Fruit fly (Drosophila melanogaster) whole organism, wandering third instar larva: ENCODE measurements around the gene CG9682.

Experiments used
- CG32264 ChIP-seq: fragments of 200-800 bp; sonication (Bioruptor generic); optimal IDR thresholded peaks from 2 replicates; lab custom pipeline; 2016; ENCODE audit warnings: missing biosample characterization, missing genetic modification characterization
- CG9705 ChIP-seq: fragments of 200-800 bp; sonication (Bioruptor generic); optimal IDR thresholded peaks from 2 replicates; lab custom pipeline; 2018; ENCODE audit warnings: missing biosample characterization, mild to moderate bottlenecking, missing genetic modification characterization
- CrebA ChIP-seq: fragments of 200-800 bp; sonication (Bioruptor generic); optimal IDR thresholded peaks from 2 replicates; lab custom pipeline; 2016; ENCODE audit warnings: missing biosample characterization, mild to moderate bottlenecking, missing genetic modification characterization, borderline replicate concordance
- Dfd ChIP-seq: fragments of >200 bp; optimal IDR thresholded peaks from 2 replicates; lab custom pipeline; 2017; ENCODE audit warnings: missing biosample characterization, missing genetic modification characterization
- Dif ChIP-seq: fragments of 200-275, 200-300 bp; sonication (Bioruptor generic); optimal IDR thresholded peaks from 2 replicates; lab custom pipeline; 2018; ENCODE audit warnings: missing biosample characterization, missing genetic modification characterization; ENCODE audit not compliant: partially characterized antibody
- GATAd ChIP-seq: sonication (Bioruptor generic); optimal IDR thresholded peaks from 2 replicates; lab custom pipeline; 2016; ENCODE audit warnings: missing biosample characterization, missing genetic modification characterization
- HLH106 ChIP-seq: fragments of 200-800 bp; optimal IDR thresholded peaks from 3 replicates; lab custom pipeline; 2019; ENCODE audit warnings: missing biosample characterization, mild to moderate bottlenecking, missing genetic modification characterization, moderate library complexity
- Hnf4 ChIP-seq: fragments of 200-800 bp; sonication (Bioruptor generic); optimal IDR thresholded peaks from 2 replicates; lab custom pipeline; 2016; ENCODE audit warnings: missing biosample characterization, mild to moderate bottlenecking, missing genetic modification characterization
- Hr78 ChIP-seq: fragments of >200 bp; optimal IDR thresholded peaks from 2 replicates; lab custom pipeline; 2017; ENCODE audit warnings: missing biosample characterization, missing genetic modification characterization
- Hr83 ChIP-seq: fragments of 200-300 bp; sonication (Bioruptor generic); optimal IDR thresholded peaks from 2 replicates; lab custom pipeline; 2016; ENCODE audit warnings: missing biosample characterization, mild to moderate bottlenecking, missing genetic modification characterization, moderate library complexity; ENCODE audit not compliant: poor library complexity, severe bottlenecking
- Jra ChIP-seq: sonication (Bioruptor generic); optimal IDR thresholded peaks from 2 replicates; lab custom pipeline; 2016; ENCODE audit warnings: missing biosample characterization, missing genetic modification characterization
- Myc ChIP-seq: fragments of >200 bp; optimal IDR thresholded peaks from 2 replicates; lab custom pipeline; 2017
- N ChIP-seq: fragments of >200 bp; optimal IDR thresholded peaks from 2 replicates; lab custom pipeline; 2018; ENCODE audit warnings: missing biosample characterization, missing external identifiers, missing genetic modification characterization
- OdsH ChIP-seq: fragments of 200-800 bp; sonication (Bioruptor generic); optimal IDR thresholded peaks from 2 replicates; lab custom pipeline; 2016; ENCODE audit warnings: missing biosample characterization, mild to moderate bottlenecking, missing genetic modification characterization
- Rel ChIP-seq, 2 experiments: fragments of 200-800 bp; sonication (Bioruptor generic) in 1 of 2; optimal IDR thresholded peaks; 2 replicates in 1 of 2; 3 replicates in 1 of 2; lab custom pipeline; 2016 to 2019; ENCODE audit warnings: mild to moderate bottlenecking in 2 of 2, missing biosample characterization in 2 of 2, missing genetic modification characterization in 2 of 2, moderate library complexity in 1 of 2
- Sp1 ChIP-seq: fragments of 200-800 bp; sonication (Bioruptor generic); optimal IDR thresholded peaks from 3 replicates; lab custom pipeline; 2019; ENCODE audit warnings: missing biosample characterization, mild to moderate bottlenecking, missing genetic modification characterization, moderate library complexity
- brk ChIP-seq: fragments of 200-800 bp; sonication (Bioruptor generic); optimal IDR thresholded peaks from 2 replicates; lab custom pipeline; 2016; ENCODE audit warnings: missing biosample characterization, mild to moderate bottlenecking, missing genetic modification characterization
- dl ChIP-seq, 2 experiments: fragments of 175-275, 200-275 bp in 1 of 2; fragments of 200-275 bp in 1 of 2; sonication (Bioruptor generic); optimal IDR thresholded peaks; lab custom pipeline; 2018; ENCODE audit warnings: mild to moderate bottlenecking in 2 of 2, missing biosample characterization in 2 of 2, missing genetic modification characterization in 2 of 2, moderate library complexity in 2 of 2; ENCODE audit not compliant: partially characterized antibody in 2 of 2, insufficient read depth in 1 of 2
- dmrt93B ChIP-seq: fragments of 200-800 bp; sonication (Bioruptor generic); optimal IDR thresholded peaks from 2 replicates; lab custom pipeline; 2018; ENCODE audit warnings: missing biosample characterization, mild to moderate bottlenecking, missing genetic modification characterization
- foxo ChIP-seq, 2 experiments: fragments of 200-800 bp; sonication (Bioruptor generic); optimal IDR thresholded peaks; 2 replicates in 1 of 2; 3 replicates in 1 of 2; lab custom pipeline; 2016 to 2017; ENCODE audit warnings: missing biosample characterization in 2 of 2, missing genetic modification characterization in 2 of 2
- fru ChIP-seq: fragments of 200-800 bp; sonication (Bioruptor generic); optimal IDR thresholded peaks from 3 replicates; lab custom pipeline; 2016; ENCODE audit warnings: missing biosample characterization, mild to moderate bottlenecking, missing genetic modification characterization
- h ChIP-seq: fragments of 200-800 bp; sonication (Bioruptor generic); optimal IDR thresholded peaks from 3 replicates; lab custom pipeline; 2016; ENCODE audit warnings: missing biosample characterization, mild to moderate bottlenecking, missing genetic modification characterization
- jim ChIP-seq: fragments of 175-275, 200-325 bp; sonication (Bioruptor generic); optimal IDR thresholded peaks from 2 replicates; lab custom pipeline; 2016; ENCODE audit warnings: missing biosample characterization, mild to moderate bottlenecking, missing genetic modification characterization
- lola ChIP-seq: fragments of >200 bp; optimal IDR thresholded peaks from 2 replicates; lab custom pipeline; 2017; ENCODE audit warnings: missing biosample characterization, missing genetic modification characterization
- psq ChIP-seq: fragments of 200-800 bp; sonication (Bioruptor generic); optimal IDR thresholded peaks from 3 replicates; lab custom pipeline; 2017; ENCODE audit warnings: missing biosample characterization, mild to moderate bottlenecking, missing genetic modification characterization, moderate library complexity
- rgr ChIP-seq: fragments of 200-800 bp; sonication (Bioruptor generic); optimal IDR thresholded peaks from 3 replicates; lab custom pipeline; 2016; ENCODE audit warnings: missing biosample characterization, mild to moderate bottlenecking, missing genetic modification characterization
- sage ChIP-seq: fragments of 200-800 bp; sonication (Bioruptor generic); optimal IDR thresholded peaks from 2 replicates; lab custom pipeline; 2016; ENCODE audit warnings: missing biosample characterization, mild to moderate bottlenecking, missing genetic modification characterization
- tai ChIP-seq: sonication (Bioruptor generic); optimal IDR thresholded peaks from 2 replicates; lab custom pipeline; 2016; ENCODE audit warnings: missing biosample characterization, missing genetic modification characterization
- usp ChIP-seq: fragments of >200 bp; optimal IDR thresholded peaks from 2 replicates; lab custom pipeline; 2017; ENCODE audit warnings: missing biosample characterization, missing genetic modification characterization
- woc ChIP-seq: sonication (Bioruptor generic); optimal IDR thresholded peaks from 2 replicates; lab custom pipeline; 2016; ENCODE audit warnings: missing biosample characterization, mild to moderate bottlenecking, missing genetic modification characterization

The CG9682 gene

dm6 chr3R:30209648-30210047 is 41.1 kb upstream of the CG9682 start, which contains the start of gene Anp:
Gene Anp, plus strand, starts transcription at chr3R:30209948.
- no peak for TF ChIP-seq dl (GFP tag; optimal IDR thresholded peaks at IDR 0.05; lab: Kevin White, UChicago; ENCODE audit: insufficient read depth in 1 of 2, partially characterized antibody in 2 of 2)
- TF ChIP-seq Hr83 (GFP tag; lab: Kevin White, UChicago): no peak
- TF ChIP-seq CG32264: no peak
- no peak for TF ChIP-seq tai (GFP tag; lab: Kevin White, UChicago)
- no peak for TF ChIP-seq brk (GFP tag; lab: Kevin White, UChicago)
- no peak for TF ChIP-seq rgr (GFP tag; lab: Kevin White, UChicago)
- TF ChIP-seq Hr78 (GFP tag; lab: Kevin White, UChicago): no peak
- no peak for TF ChIP-seq Hnf4
- TF ChIP-seq CG9705: no peak
- no peak for TF ChIP-seq sage (GFP tag; lab: Kevin White, UChicago)
- no peak for TF ChIP-seq Rel (GFP tag; optimal IDR thresholded peaks at IDR 0.05; lab: Kevin White, UChicago)
- no peak for TF ChIP-seq Rel (tag; optimal IDR thresholded peaks at IDR 0.05; lab: Kevin White, UChicago)
- TF ChIP-seq N (GFP tag; lab: Kevin White, UChicago): no peak
- TF ChIP-seq h (GFP tag; lab: Kevin White, UChicago): no peak
- TF ChIP-seq jim (GFP tag; lab: Kevin White, UChicago): no peak
- no peak for TF ChIP-seq Dif
- no peak for TF ChIP-seq Myc (lab: Kevin White, UChicago)
- TF ChIP-seq Dfd (GFP tag; lab: Kevin White, UChicago): no peak
- TF ChIP-seq HLH106 (tag; lab: Kevin White, UChicago): no peak

DNA sequence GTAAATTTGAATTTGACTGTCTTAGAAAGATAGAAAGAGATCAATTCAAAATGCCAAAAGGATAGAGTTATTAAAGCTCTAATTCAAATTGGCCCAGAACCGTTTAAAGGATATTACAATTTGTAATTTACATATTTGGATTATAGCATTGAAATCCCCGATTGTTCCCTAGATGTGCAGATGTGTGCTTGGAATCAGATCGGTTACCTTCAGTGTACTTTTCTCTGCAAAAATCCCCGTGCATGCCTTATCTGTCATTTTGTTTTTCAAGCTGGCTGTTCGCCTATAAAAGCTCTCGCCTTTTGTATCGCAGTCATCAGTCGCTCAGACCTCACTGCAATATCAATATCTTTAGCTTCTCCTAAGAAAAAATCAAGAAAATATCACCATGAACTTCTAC is 40.2 kb upstream of the CG9682 start, which contains the start of gene CecA1:
TSS of gene CecA1 (plus strand) at position 315 of the 400 bp plus-strand sequence.
- no peak for TF ChIP-seq usp (GFP tag; lab: Kevin White, UChicago)
- no peak for TF ChIP-seq Rel (GFP tag; optimal IDR thresholded peaks at IDR 0.05; lab: Kevin White, UChicago)
- TF ChIP-seq Rel (tag; optimal IDR thresholded peaks at IDR 0.05; lab: Kevin White, UChicago): peak; percentile 91

DNA sequence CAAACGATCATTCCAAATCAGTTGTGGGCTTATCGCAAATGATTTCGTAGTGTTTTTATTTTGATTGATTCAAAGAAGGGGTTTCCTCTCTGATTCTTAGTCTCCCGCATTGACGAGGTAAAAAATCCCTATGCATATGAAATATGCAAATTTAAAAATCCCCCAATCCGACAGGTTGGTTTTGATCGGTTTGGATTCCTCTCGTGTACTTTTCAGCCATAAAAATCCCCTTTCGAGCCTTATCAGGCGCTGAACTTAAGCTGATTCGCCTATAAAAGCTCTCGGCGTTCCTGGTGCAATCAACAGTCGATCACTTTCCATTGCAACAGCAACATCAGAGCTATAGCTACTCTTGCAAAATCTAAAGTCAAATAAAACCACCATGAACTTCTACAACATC is 38.9 kb upstream of the CG9682 start, which contains the start of gene CecA2:
TSS of gene CecA2 (plus strand) at position 301 of the 400 bp plus-strand sequence.
- TF ChIP-seq Rel (GFP tag; optimal IDR thresholded peaks at IDR 0.05; lab: Kevin White, UChicago) (no peak), Rel (tag; optimal IDR thresholded peaks at IDR 0.05; lab: Kevin White, UChicago) (peak; percentile 72), OdsH (GFP tag; lab: Kevin White, UChicago) (no peak)

dm6 chr3R:30213697-30214096 is 37.0 kb upstream of the CG9682 start, which contains the start of gene CecB:
Gene CecB, minus strand, starts transcription at chr3R:30213797.
- no peak for TF ChIP-seq Rel (GFP tag; optimal IDR thresholded peaks at IDR 0.05; lab: Kevin White, UChicago)
- peak; percentile 1 for TF ChIP-seq Rel (tag; optimal IDR thresholded peaks at IDR 0.05; lab: Kevin White, UChicago)
- no peak for TF ChIP-seq woc (GFP tag; lab: Kevin White, UChicago)

dm6 chr3R:30215020-30215419 is 35.7 kb upstream of the CG9682 start:
- no peak for TF ChIP-seq Rel (GFP tag; optimal IDR thresholded peaks at IDR 0.05; lab: Kevin White, UChicago)
- peak; percentile 97 for TF ChIP-seq Rel (tag; optimal IDR thresholded peaks at IDR 0.05; lab: Kevin White, UChicago)
- no peak for TF ChIP-seq Dfd (GFP tag; lab: Kevin White, UChicago)

DNA sequence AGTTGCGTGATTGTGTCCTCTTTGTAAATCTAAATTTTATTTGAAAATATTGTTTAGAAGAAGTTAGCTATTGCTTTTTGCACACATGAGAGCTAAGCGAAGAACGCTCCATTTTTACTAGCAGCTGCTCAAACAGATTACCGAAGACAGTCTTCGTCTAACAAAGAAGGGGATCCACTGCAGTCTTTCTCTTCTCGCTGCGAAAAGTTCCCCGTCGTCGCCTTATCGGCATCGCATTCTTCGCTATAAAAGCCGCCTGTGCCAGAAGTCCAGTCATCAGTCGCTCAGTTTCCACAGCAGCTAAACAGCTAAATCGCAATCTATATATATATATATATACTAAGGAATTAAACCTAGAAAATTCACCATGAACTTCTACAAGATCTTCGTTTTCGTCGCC is 34.5 kb upstream of the CG9682 start, which contains the start of gene CecC:
TSS of gene CecC (plus strand) at position 275 of the 400 bp plus-strand sequence.
- TF ChIP-seq Jra (GFP tag; lab: Kevin White, UChicago): no peak
- no peak for TF ChIP-seq Rel (GFP tag; optimal IDR thresholded peaks at IDR 0.05; lab: Kevin White, UChicago)
- TF ChIP-seq Rel (tag; optimal IDR thresholded peaks at IDR 0.05; lab: Kevin White, UChicago): peak; percentile 91

- TF ChIP-seq fru (GFP tag; lab: Kevin White, UChicago): no peak
- TF ChIP-seq CG32264: no peak
- TF ChIP-seq h (GFP tag; lab: Kevin White, UChicago): no peak
- no peak for TF ChIP-seq HLH106 (tag; lab: Kevin White, UChicago)
- TF ChIP-seq Sp1 (GFP tag; lab: Kevin White, UChicago): no peak
- TF ChIP-seq OdsH (GFP tag; lab: Kevin White, UChicago): no peak
- no peak for TF ChIP-seq dmrt93B
- TF ChIP-seq Dif: no peak
- no peak for TF ChIP-seq tai (GFP tag; lab: Kevin White, UChicago)
- no peak for TF ChIP-seq CrebA (GFP tag; lab: Kevin White, UChicago)
- no peak for TF ChIP-seq usp (GFP tag; lab: Kevin White, UChicago)
- no peak for TF ChIP-seq psq
- no peak for TF ChIP-seq woc (GFP tag; lab: Kevin White, UChicago)
- no peak for TF ChIP-seq GATAd (GFP tag; lab: Kevin White, UChicago)
- no peak for TF ChIP-seq Hr78 (GFP tag; lab: Kevin White, UChicago)
- TF ChIP-seq Jra (GFP tag; lab: Kevin White, UChicago): no peak
- no peak for TF ChIP-seq foxo (GFP tag; optimal IDR thresholded peaks at IDR 0.05; lab: Kevin White, UChicago)
- no peak for TF ChIP-seq lola (GFP tag; lab: Kevin White, UChicago)
- TF ChIP-seq Myc (lab: Kevin White, UChicago): no peak
Observed at dm6 chr3R:30222236-30222635, 28.5 kb upstream of the CG9682 start.
